Worm (Caenorhabditis elegans) whole organism, L4 larva: ENCODE results near the gene C31H2.4.

Source experiments
- T26A8.4 ChIP-seq: fragments of 200-800 bp; sonication (Bioruptor generic); IDR thresholded peaks from 2 replicates; pipeline ENCODE4 v1.3.6; 2022; ENCODE audit warnings: missing genetic modification characterization, missing compliant biosample characterization
- ama-1 ChIP-seq: fragments of 150-350 bp; optimal IDR thresholded peaks from 2 replicates; lab custom pipeline; 2014; ENCODE audit warnings: inconsistent platforms, mixed read lengths
- ces-1 ChIP-seq: fragments of 150-350 bp; sonication (generic microtip); optimal IDR thresholded peaks from 4 replicates; lab custom pipeline; 2014; ENCODE audit warnings: missing biosample characterization, missing genetic modification reagents, missing genetic modification characterization
- cey-2 ChIP-seq: sonication (generic microtip); optimal IDR thresholded peaks from 3 replicates; lab custom pipeline; 2017; ENCODE audit warnings: missing genetic modification characterization, mild to moderate bottlenecking, missing compliant biosample characterization, antibody characterized with exemption, borderline replicate concordance; ENCODE audit not compliant: insufficient read depth
- duxl-1 ChIP-seq: sonication (generic microtip); optimal IDR thresholded peaks from 2 replicates; lab custom pipeline; 2016; ENCODE audit warnings: mild to moderate bottlenecking, missing genetic modification characterization, moderate library complexity, missing compliant biosample characterization; ENCODE audit not compliant: poor library complexity
- lin-39 ChIP-seq: fragments of 150-350 bp; optimal IDR thresholded peaks from 2 replicates; lab custom pipeline; 2014; ENCODE audit warnings: missing biosample characterization, missing genetic modification reagents, missing genetic modification characterization
- nhr-77 ChIP-seq: fragments of 150-350 bp; optimal IDR thresholded peaks from 2 replicates; lab custom pipeline; 2014; ENCODE audit warnings: missing biosample characterization, missing genetic modification characterization
- snpc-4 ChIP-seq: fragments of 150-350 bp; optimal IDR thresholded peaks from 2 replicates; lab custom pipeline; 2014; ENCODE audit warnings: missing biosample characterization, missing genetic modification characterization
- unc-130 ChIP-seq: sonication (generic microtip); optimal IDR thresholded peaks from 2 replicates; lab custom pipeline; 2016; ENCODE audit warnings: missing genetic modification reagents, missing genetic modification characterization, missing compliant biosample characterization
- unc-62 ChIP-seq, 3 experiments: fragments of 150-350 bp in 1 of 3; sonication (generic microtip); optimal IDR thresholded peaks in 2 of 3; peaks in 1 of 3; 1 replicate in 1 of 3; 2 replicates in 2 of 3; lab custom pipeline; 2014 to 2017; ENCODE audit warnings: missing biosample characterization in 3 of 3, missing genetic modification characterization in 3 of 3, missing genetic modification reagents in 3 of 3, missing genotype in 1 of 3

ce11 chrX:5111894-5112293, 47.6 kb downstream of the C31H2.4 start:
- TF ChIP-seq snpc-4 (no peak), unc-62 (GFP tag; optimal IDR thresholded peaks at IDR 0.05 in 1 of 2; lab: Kevin White, UChicago) (peak in 1 of 2 experiments; percentile 95), unc-62 (tag; optimal IDR thresholded peaks at IDR 0.05; lab: Kevin White, UChicago) (no peak), unc-130 (GFP tag; lab: Kevin White, UChicago) (no peak), T26A8.4 (GFP tag; lab: Robert Waterston, UW) (no peak), cey-2 (tag; lab: Kevin White, UChicago) (no peak), duxl-1 (tag; lab: Kevin White, UChicago) (no peak), ama-1 (no peak), lin-39 (tag; lab: Kevin White, UChicago) (no peak), ces-1 (GFP tag; lab: Kevin White, UChicago) (no peak), nhr-77 (no peak)
